Worm (Caenorhabditis elegans): ENCODE data around the gene F11A5.15.

F11A5.15 gene

DNA sequence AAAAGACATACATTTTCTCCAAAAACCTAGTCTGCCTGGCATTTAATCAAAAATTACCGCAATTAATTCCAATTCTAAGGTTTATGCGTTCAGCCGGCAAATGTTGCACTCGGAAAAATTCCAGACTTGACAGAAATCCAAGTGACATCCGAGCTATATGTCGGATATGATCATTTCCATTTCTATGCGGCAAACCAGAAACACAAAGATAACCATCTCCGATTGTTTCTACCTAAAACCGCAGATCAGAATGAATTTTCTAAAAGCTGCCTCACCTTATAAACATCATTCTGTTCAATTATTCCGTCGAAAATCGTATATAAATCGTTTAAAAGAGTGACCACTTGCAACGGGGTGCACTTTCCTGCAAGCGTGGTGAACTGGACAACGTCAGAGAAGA lies 30.7 kb upstream of the F11A5.15 start:
- TF ChIP-seq elt-1 (tag; optimal IDR thresholded peaks at IDR 0.05) (no peak), nhr-6 (tag; optimal IDR thresholded peaks at IDR 0.05) (no peak), R02D3.7 (tag; optimal IDR thresholded peaks at IDR 0.05) (no peak), elt-3 (tag; optimal IDR thresholded peaks at IDR 0.05) (no peak), lin-11 (tag; optimal IDR thresholded peaks at IDR 0.05) (no peak), sem-4 (tag; optimal IDR thresholded peaks at IDR 0.05) (no peak), nhr-237 (tag; optimal IDR thresholded peaks at IDR 0.05) (no peak), ztf-4 (tag; optimal IDR thresholded peaks at IDR 0.05) (no peak), ceh-82 (tag; optimal IDR thresholded peaks at IDR 0.05) (no peak), ama-1 (optimal IDR thresholded peaks at IDR 0.05) (no peak)

DNA sequence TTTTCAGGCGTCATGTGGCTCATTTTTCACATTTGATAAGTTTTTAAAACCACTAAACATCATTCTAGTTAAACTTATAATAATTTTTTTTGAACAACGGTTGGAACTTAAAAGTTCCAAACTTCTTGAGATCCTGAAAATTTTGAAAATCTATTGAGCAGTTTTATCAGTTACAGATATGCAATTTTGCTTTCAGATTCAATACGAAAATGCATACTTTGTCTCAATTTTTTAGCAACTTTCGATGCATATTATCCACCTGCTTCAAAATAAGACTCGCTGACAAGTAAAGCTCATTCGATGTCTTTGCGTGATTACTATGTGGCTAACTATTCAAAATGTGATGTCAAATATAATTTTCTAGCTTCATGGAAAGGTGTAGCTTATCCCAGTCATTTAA lies 28.2 kb upstream of the F11A5.15 start, which contains the start of gene srh-95:
Gene srh-95, plus strand, starts transcription at position 301 of the 400 bp plus-strand sequence.
- no peak for TF ChIP-seq ztf-4 (tag; optimal IDR thresholded peaks at IDR 0.05)
- TF ChIP-seq unc-62 (GFP tag; optimal IDR thresholded peaks at IDR 0.05): no peak
- TF ChIP-seq gmeb-1 (tag; optimal IDR thresholded peaks at IDR 0.05): no peak
- TF ChIP-seq crh-2 (tag; optimal IDR thresholded peaks at IDR 0.05): no peak
- no peak for TF ChIP-seq lin-39 (tag; optimal IDR thresholded peaks at IDR 0.05)
- no peak for TF ChIP-seq ztf-1 (GFP tag; conservative IDR thresholded peaks at IDR 0.05)
- no peak for TF ChIP-seq nhr-12 (tag; optimal IDR thresholded peaks at IDR 0.05)
- no peak for TF ChIP-seq nhr-10 (tag; optimal IDR thresholded peaks at IDR 0.05)
- no peak for TF ChIP-seq sem-4 (tag; optimal IDR thresholded peaks at IDR 0.05)

DNA sequence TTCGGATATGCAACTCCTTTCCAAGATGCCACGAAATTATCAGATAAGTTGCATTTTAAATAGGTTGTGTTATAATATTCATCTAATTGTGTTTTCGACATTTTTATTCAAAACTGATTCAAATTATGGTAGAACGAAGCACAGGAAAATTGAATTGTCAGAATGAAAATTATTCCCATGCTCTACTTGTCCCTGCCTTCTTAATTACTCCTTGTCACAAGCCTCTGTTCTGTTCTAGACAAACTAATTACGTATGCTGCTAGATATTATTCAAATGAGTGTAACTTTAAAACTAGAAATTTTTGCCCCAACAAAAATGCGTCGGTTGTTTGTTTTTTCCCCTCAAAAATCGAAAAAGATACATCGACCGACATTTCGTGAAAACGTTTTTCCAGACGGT lies 25.7 kb upstream of the F11A5.15 start, which contains the start of gene srh-104:
Gene srh-104, minus strand, starts transcription at position 101 of the 400 bp plus-strand sequence.
- TF ChIP-seq fos-1 (tag; optimal IDR thresholded peaks at IDR 0.05) (no peak), nhr-129 (tag; optimal IDR thresholded peaks at IDR 0.05) (no peak), nhr-237 (tag; optimal IDR thresholded peaks at IDR 0.05) (no peak), sem-4 (tag; optimal IDR thresholded peaks at IDR 0.05) (no peak), nhr-25 (tag; optimal IDR thresholded peaks at IDR 0.05) (no peak), nhr-10 (tag; optimal IDR thresholded peaks at IDR 0.05) (no peak), alr-1 (tag; optimal IDR thresholded peaks at IDR 0.05) (no peak), R02D3.7 (tag; optimal IDR thresholded peaks at IDR 0.05) (no peak), nhr-12 (tag; optimal IDR thresholded peaks at IDR 0.05) (no peak), skn-1 (tag; optimal IDR thresholded peaks at IDR 0.05) (no peak), unc-55 (GFP tag; optimal IDR thresholded peaks at IDR 0.05) (no peak), ztf-1 (GFP tag; conservative IDR thresholded peaks at IDR 0.05) (no peak), aly-2 (tag; optimal IDR thresholded peaks at IDR 0.05) (no peak)

DNA sequence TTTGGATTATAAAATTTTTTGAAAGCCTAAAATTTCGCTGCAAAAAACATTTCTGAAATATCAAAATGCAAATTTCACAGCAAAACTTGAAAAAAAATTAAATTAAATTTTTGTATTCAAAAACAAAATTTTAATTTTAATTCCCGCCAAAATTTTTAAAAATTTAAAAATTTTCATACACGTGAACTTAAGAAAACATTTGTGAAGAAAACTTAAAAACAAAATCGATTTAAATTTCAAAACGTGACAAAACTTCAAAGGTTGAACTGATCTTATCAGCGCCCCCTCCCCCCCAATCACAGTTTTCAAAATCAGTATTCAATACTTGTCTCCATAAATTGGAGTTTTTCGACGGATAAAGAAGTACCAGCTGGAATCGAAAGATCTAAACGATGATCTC lies 18.8 kb upstream of the F11A5.15 start, which contains the start of gene F21H7.5:
Gene F21H7.5, plus strand, starts transcription at position 301 of the 400 bp plus-strand sequence.
- TF ChIP-seq lin-13 (GFP tag; optimal IDR thresholded peaks at IDR 0.05) (no peak), ztf-1 (GFP tag; conservative IDR thresholded peaks at IDR 0.05) (no peak), ama-1 (optimal IDR thresholded peaks at IDR 0.05) (no peak), C34F6.9 (tag; optimal IDR thresholded peaks at IDR 0.05) (no peak), ztf-11 (tag; optimal IDR thresholded peaks at IDR 0.05) (no peak), lsy-2 (tag; optimal IDR thresholded peaks at IDR 0.05) (no peak), ztf-4 (tag; optimal IDR thresholded peaks at IDR 0.05) (no peak), dmd-4 (tag; optimal IDR thresholded peaks at IDR 0.05) (no peak), mdl-1 (tag; optimal IDR thresholded peaks at IDR 0.05) (no peak), Y55F3AM.14 (GFP tag; optimal IDR thresholded peaks at IDR 0.05) (no peak), unc-39 (tag; optimal IDR thresholded peaks at IDR 0.05) (no peak), ceh-16 (tag; optimal IDR thresholded peaks at IDR 0.05) (no peak), fos-1 (tag; optimal IDR thresholded peaks at IDR 0.05) (no peak), R02D3.7 (tag; optimal IDR thresholded peaks at IDR 0.05) (no peak), blmp-1 (tag; optimal IDR thresholded peaks at IDR 0.05; ENCODE audit: insufficient read depth) (no peak), snpc-4 (tag; optimal IDR thresholded peaks at IDR 0.05) (no peak), F13H6.1 (tag; optimal IDR thresholded peaks at IDR 0.05) (no peak), nhr-25 (tag; optimal IDR thresholded peaks at IDR 0.05) (no peak)

DNA sequence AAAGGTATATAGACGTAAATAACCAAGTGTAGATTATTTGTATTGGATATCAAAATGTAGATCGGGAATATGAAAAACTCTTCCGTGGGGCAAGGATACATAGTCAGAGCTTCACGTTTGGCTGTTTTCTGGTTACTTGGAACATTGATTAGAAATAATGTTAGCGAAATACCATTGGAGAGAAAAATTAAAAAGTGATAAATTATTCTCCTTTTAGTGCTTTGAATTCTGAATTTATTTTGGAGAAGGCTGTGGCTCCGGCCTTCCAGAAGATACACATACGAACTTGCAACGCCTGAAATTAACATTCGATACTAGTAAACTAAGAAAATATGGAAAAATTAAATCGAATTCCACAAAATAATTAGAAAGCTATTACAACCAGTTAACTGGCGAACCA lies 17.2 kb upstream of the F11A5.15 start, which contains the start of gene srh-98:
Gene srh-98, minus strand, starts transcription at position 101 of the 400 bp plus-strand sequence.
- TF ChIP-seq nhr-11 (tag; optimal IDR thresholded peaks at IDR 0.05) (no peak), nhr-21 (tag; optimal IDR thresholded peaks at IDR 0.05) (no peak), ztf-4 (tag; optimal IDR thresholded peaks at IDR 0.05) (no peak), nhr-6 (tag; optimal IDR thresholded peaks at IDR 0.05) (no peak), sma-3 (GFP tag; optimal IDR thresholded peaks at IDR 0.05) (no peak)

All from whole organism, L2 larva.